Fruit fly (Drosophila melanogaster): ENCODE measurements around the gene Ttc1.

DNA sequence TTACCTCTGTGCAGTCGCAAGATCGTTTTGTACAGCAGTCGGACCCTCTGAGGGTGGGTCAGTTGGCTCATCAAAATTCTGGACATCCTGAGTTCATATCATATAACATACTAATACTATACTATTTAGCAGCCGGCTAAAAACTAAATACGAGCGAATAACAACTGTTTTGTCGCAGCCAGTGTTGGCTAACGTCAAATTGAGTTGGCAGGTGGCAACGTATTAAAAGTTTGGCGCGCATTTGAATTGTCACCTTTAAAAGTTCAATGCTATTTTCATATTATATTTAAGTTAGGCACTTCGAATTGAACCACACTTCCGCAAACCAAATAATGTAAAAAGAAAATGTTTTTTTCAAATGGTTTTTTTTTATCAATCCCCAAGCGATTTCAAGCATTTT, 39.5 kb upstream of the Ttc1 start, which contains the start of gene Sdhaf3:
- TF ChIP-seq CG7101 (tag; optimal IDR thresholded peaks at IDR 0.05): peak; percentile 0
- TF ChIP-seq CG7045 (GFP tag; optimal IDR thresholded peaks at IDR 0.05): no peak
- TF ChIP-seq Hr96 (GFP tag; optimal IDR thresholded peaks at IDR 0.05): no peak
- TF ChIP-seq ovo (GFP tag; optimal IDR thresholded peaks at IDR 0.05): no peak
- TF ChIP-seq CG14711 (tag; optimal IDR thresholded peaks at IDR 0.05): no peak
- peak; percentile 2 for TF ChIP-seq Mnt (GFP tag; optimal IDR thresholded peaks at IDR 0.05)
- peak; percentile 82 for TF ChIP-seq kay (GFP tag; ENCODE audit: borderline replicate concordance)

Data from whole organism, adult.